Worm (Caenorhabditis elegans): ENCODE results near the gene ttr-12.
A peak's percentile ranks its signal among the peaks of the same experiment; 100 is the strongest.

The ttr-12 gene

DNA sequence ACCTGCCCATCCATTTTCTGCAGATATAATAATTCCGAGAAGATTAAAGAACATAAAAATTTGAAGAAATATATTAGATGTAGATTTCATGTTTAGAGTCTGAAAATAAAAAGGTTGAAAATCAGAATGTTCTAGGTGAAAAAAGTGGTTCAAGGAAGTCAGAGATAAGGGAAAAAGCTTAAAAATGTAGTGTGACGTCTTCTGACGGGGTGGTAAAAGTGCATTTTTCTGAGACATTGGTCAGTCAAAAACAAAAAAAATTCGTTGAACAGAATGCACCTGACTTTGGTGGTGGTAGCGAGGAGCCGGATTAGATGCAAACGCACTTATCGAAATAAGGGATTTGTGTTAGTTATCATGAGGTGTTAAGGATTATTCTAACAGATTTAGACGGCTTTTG is 2.0 kb downstream of the ttr-12 start, which contains the start of gene F46B3.23:
Gene F46B3.23, minus strand, starts transcription at position 101 of the 400 bp plus-strand sequence.
- TF ChIP-seq dsc-1 (tag; optimal IDR thresholded peaks at IDR 0.05) (peak; percentile 65), ztf-4 (tag; optimal IDR thresholded peaks at IDR 0.05) (no peak)

DNA sequence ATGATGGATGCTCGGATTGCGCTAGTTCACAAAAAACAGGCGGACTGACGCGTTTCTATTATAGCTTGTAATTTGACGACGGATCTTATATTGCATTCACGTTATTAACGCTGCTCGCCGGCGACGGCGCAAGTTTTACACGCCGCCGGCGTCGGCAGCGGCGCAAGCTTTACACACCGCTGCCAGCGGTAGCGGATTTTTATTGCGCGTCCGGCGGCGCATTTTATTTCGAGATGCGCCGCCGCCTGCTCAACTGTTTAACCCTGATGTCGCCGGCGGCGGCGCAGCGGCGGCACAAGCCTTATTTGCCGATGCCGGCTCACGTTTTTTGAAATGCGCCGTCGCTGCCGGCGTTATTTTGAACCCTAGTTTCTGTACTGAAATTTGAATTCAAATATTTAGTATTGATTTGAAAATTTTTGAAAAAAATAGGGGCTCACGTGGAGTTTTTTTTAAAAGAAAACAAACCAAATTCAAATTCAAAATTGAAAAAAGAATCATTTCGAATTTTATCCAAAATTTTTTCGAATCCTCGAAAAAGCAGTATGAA is 3.9 kb downstream of the ttr-12 start, which contains the start of gene ttr-57:
Gene ttr-57, plus strand, starts transcription at position 500 of the 550 bp plus-strand sequence.
- no peak for TF ChIP-seq blmp-1 (tag; optimal IDR thresholded peaks at IDR 0.05)
- TF ChIP-seq nhr-47 (tag; optimal IDR thresholded peaks at IDR 0.05) = no peak
- TF ChIP-seq fkh-4 (tag; optimal IDR thresholded peaks at IDR 0.05; ENCODE audit: borderline replicate concordance) = no peak
- no peak for TF ChIP-seq lin-15B (tag; optimal IDR thresholded peaks at IDR 0.05)
- TF ChIP-seq aha-1 (tag; optimal IDR thresholded peaks at IDR 0.05) = no peak
- TF ChIP-seq lin-39 (tag; optimal IDR thresholded peaks at IDR 0.05) = no peak
- no peak for TF ChIP-seq mab-9 (GFP tag; IDR thresholded peaks at IDR 0.05)
- TF ChIP-seq nhr-28 (tag; optimal IDR thresholded peaks at IDR 0.05) = no peak
- no peak for TF ChIP-seq fos-1 (tag; optimal IDR thresholded peaks at IDR 0.05)
- no peak for TF ChIP-seq grh-1 (GFP tag; IDR thresholded peaks at IDR 0.05)
- TF ChIP-seq dsc-1 (tag; optimal IDR thresholded peaks at IDR 0.05) = no peak

DNA sequence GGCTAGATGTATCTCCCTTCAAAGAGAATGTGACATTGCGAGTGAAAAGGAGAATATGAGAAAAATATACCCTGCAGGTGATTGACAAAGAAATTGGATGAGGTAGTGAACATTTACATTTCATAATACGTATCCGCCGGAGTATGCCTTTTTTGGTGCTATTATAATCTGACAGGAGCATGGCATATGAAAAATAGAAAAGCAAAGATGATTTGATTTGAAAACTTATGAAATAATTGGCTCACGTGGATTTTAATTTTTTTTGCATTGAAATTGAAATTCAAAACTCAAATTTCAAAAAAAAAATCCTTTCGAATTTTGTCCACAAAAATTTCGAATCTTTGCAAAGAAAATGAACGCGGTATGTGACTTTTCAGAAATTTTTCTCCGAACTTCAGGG is 5.6 kb downstream of the ttr-12 start, which contains the start of gene ttr-11:
Gene ttr-11, plus strand, starts transcription at position 301 of the 400 bp plus-strand sequence.
- TF ChIP-seq lir-3 (tag; optimal IDR thresholded peaks at IDR 0.05; ENCODE audit: poor library complexity) (no peak), zag-1 (tag; optimal IDR thresholded peaks at IDR 0.05) (no peak), ceh-88 (GFP tag; IDR thresholded peaks at IDR 0.05) (no peak), lin-39 (tag; optimal IDR thresholded peaks at IDR 0.05) (no peak), C34B4.2 (tag; optimal IDR thresholded peaks at IDR 0.05) (no peak), aly-2 (tag; optimal IDR thresholded peaks at IDR 0.05) (no peak), elt-2 (tag; optimal IDR thresholded peaks at IDR 0.05) (no peak), fkh-10 (GFP tag; optimal IDR thresholded peaks at IDR 0.05) (no peak), skn-1 (tag; optimal IDR thresholded peaks at IDR 0.05) (no peak), egl-13 (tag; optimal IDR thresholded peaks at IDR 0.05) (no peak), sptf-1 (tag; optimal IDR thresholded peaks at IDR 0.05) (no peak), mef-2 (tag; optimal IDR thresholded peaks at IDR 0.05) (no peak), elt-3 (tag; optimal IDR thresholded peaks at IDR 0.05) (no peak), nhr-85 (tag) (no peak), nhr-19 (GFP tag; conservative IDR thresholded peaks at IDR 0.05) (no peak), hpl-2 (GFP tag; optimal IDR thresholded peaks at IDR 0.05) (no peak)

DNA sequence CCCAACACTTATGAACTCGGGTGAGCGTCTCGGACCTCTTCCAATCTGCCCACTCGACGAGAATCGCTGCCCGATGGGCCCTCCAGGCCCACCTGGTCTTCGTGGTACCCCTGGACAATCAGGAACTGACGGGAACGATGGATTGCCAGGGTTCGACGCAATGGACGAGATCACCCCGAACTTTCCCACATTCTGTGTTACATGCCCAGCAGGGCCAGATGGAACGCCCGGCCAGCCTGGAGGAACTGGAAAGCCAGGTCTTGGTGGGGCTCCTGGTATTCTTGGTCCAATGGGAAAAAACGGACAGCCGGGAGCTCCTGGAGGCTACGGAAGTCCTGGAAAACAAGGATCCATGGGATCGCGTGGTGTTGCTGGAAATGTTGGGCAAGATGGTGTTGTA is 7.9 kb downstream of the ttr-12 start:
- TF ChIP-seq nhr-28 (tag; optimal IDR thresholded peaks at IDR 0.05) (no peak), C04F5.9 (tag; optimal IDR thresholded peaks at IDR 0.05) (no peak), nhr-47 (tag; optimal IDR thresholded peaks at IDR 0.05) (no peak), nhr-20 (tag; optimal IDR thresholded peaks at IDR 0.05) (no peak), nhr-85 (tag) (no peak), C34B4.2 (tag; optimal IDR thresholded peaks at IDR 0.05) (no peak), F16B12.6 (tag; optimal IDR thresholded peaks at IDR 0.05) (no peak), tlp-1 (tag; optimal IDR thresholded peaks at IDR 0.05) (no peak), egl-13 (tag; optimal IDR thresholded peaks at IDR 0.05) (no peak)

DNA sequence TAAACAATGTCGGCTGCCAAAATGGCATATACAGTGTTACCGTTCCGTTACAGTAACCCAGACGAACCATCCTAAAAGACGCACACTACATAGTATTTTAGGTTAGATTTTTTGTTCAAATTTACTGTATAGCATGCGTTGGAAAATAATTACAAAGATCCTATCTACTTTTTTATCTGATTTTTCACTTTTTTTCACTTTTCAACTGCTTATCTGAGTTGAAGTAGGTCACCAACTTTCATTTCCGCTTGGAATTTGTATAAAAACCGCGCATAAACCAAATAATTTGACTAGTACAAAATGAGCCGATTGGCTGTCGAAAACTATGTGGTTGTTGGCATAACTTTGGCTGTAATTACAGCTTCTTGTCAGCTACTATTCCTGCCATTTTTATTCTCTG is 8.8 kb downstream of the ttr-12 start, which contains the start of gene col-163:
Gene col-163, plus strand, starts transcription at position 301 of the 400 bp plus-strand sequence.
- TF ChIP-seq blmp-1 (tag; optimal IDR thresholded peaks at IDR 0.05) = peak; percentile 50
- TF ChIP-seq sup-37 (GFP tag; optimal IDR thresholded peaks at IDR 0.05) = no peak
- TF ChIP-seq unc-62 (GFP tag; optimal IDR thresholded peaks at IDR 0.05) = no peak

DNA sequence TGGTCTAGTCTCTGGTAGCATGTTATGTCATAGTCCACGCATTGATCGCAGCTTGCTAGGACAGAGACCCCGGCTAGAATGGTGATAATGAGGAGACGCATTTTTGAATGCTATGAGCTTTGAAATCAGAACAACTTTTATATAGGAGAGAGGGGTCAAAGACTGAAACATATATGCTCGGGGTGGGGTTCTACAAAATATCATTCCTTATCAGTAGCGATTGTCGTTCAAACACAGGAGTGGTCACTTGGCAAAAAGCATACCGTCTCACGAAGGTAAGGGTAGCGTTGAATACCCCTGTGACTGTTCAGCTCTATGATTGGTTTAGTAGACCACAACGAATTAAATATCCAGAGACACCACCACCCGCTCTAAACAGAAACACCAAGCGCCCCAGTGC is 11.5 kb downstream of the ttr-12 start, which contains the start of gene F46B3.1:
Gene F46B3.1, minus strand, starts transcription at position 101 of the 400 bp plus-strand sequence.
- TF ChIP-seq dpl-1 (GFP tag; optimal IDR thresholded peaks at IDR 0.05) = no peak
- no peak for TF ChIP-seq snu-23 (GFP tag; optimal IDR thresholded peaks at IDR 0.05)
- no peak for TF ChIP-seq rnt-1 (tag; optimal IDR thresholded peaks at IDR 0.05)
- TF ChIP-seq Y116A8C.19 (tag; optimal IDR thresholded peaks at IDR 0.05; ENCODE audit: borderline replicate concordance) = no peak
- no peak for TF ChIP-seq ceh-82 (tag; optimal IDR thresholded peaks at IDR 0.05)
- TF ChIP-seq ets-5 (GFP tag; IDR thresholded peaks at IDR 0.05) = no peak
- no peak for TF ChIP-seq lsy-2 (tag; optimal IDR thresholded peaks at IDR 0.05)
- TF ChIP-seq sptf-1 (tag; optimal IDR thresholded peaks at IDR 0.05) = no peak
